Fruit fly (Drosophila melanogaster): Measurements from ENCODE around the gene CG3308.

Gene CG3308

DNA sequence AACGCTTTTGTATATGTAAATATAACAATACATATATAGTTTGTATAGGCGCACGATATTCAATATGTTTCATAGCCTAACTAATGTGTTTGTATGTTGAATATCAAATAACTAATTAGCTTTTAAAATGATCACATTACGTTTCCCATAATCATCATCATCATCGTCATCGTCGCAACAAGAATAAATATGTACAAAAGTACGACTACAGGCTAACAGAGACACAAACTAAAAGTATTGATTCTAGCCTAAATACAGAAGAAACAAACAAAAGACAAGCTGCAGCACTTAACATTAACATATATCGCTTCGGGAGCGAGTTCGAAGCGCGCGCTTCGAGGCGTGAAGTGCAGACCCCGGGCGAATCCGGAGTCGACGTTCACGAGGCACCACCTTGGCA lies 2.4 kb downstream of the CG3308 start (continued):
- TF ChIP-seq CG33213 (GFP tag; optimal IDR thresholded peaks at IDR 0.05) (no peak), B-H1 (GFP tag; IDR thresholded peaks at IDR 0.05) (no peak), Doc2 (GFP tag; IDR thresholded peaks at IDR 0.05) (no peak), ac (GFP tag; optimal IDR thresholded peaks at IDR 0.05) (no peak), cas (GFP tag; IDR thresholded peaks at IDR 0.05) (no peak), CG15601 (tag; optimal IDR thresholded peaks at IDR 0.05) (peak; percentile 49), CG12744 (GFP tag; optimal IDR thresholded peaks at IDR 0.05) (no peak), lilli (GFP tag; optimal IDR thresholded peaks at IDR 0.05) (no peak), Bdp1 (GFP tag; optimal IDR thresholded peaks at IDR 0.05) (no peak), Rfx (GFP tag; IDR thresholded peaks at IDR 0.05) (no peak), pfk (GFP tag; optimal IDR thresholded peaks at IDR 0.05) (no peak), CG4707 (GFP tag; optimal IDR thresholded peaks at IDR 0.05) (no peak), Ets97D (GFP tag; optimal IDR thresholded peaks at IDR 0.05) (no peak), CG17568 (GFP tag; optimal IDR thresholded peaks at IDR 0.05) (peak; percentile 66), CG16815 (GFP tag; optimal IDR thresholded peaks at IDR 0.05) (no peak), phol (tag; optimal IDR thresholded peaks at IDR 0.05) (no peak), chif (GFP tag; optimal IDR thresholded peaks at IDR 0.05) (no peak), Tbp (GFP tag; optimal IDR thresholded peaks at IDR 0.05) (no peak), Bteb2 (GFP tag; optimal IDR thresholded peaks at IDR 0.05) (no peak), crp (GFP tag; optimal IDR thresholded peaks at IDR 0.05) (no peak), Camta (GFP tag; optimal IDR thresholded peaks at IDR 0.05) (no peak), Jarid2 (GFP tag; optimal IDR thresholded peaks at IDR 0.05) (no peak), ci (GFP tag; IDR thresholded peaks at IDR 0.05) (0 out of 3 replicates have a peak, but pooled peaks have one; percentile 22), fu2 (GFP tag; optimal IDR thresholded peaks at IDR 0.05) (no peak), CG30020 (tag; optimal IDR thresholded peaks at IDR 0.05) (no peak), CG3847 (GFP tag; IDR thresholded peaks at IDR 0.05) (no peak), crol (GFP tag; IDR thresholded peaks at IDR 0.05) (no peak), nmo (GFP tag; optimal IDR thresholded peaks at IDR 0.05) (no peak), cato (GFP tag; optimal IDR thresholded peaks at IDR 0.05; ENCODE audit: borderline replicate concordance) (no peak), Nf-YB (GFP tag; optimal IDR thresholded peaks at IDR 0.05) (no peak), seq (GFP tag; IDR thresholded peaks at IDR 0.05) (no peak), Lhr (GFP tag; optimal IDR thresholded peaks at IDR 0.05) (no peak), bowl (GFP tag; IDR thresholded peaks at IDR 0.05) (no peak), CG10209 (GFP tag; optimal IDR thresholded peaks at IDR 0.05) (peak; percentile 18), nom (GFP tag; optimal IDR thresholded peaks at IDR 0.05) (no peak), CG4424 (GFP tag; optimal IDR thresholded peaks at IDR 0.05) (no peak), croc (GFP tag; conservative IDR thresholded peaks at IDR 0.05) (no peak), gce (GFP tag; IDR thresholded peaks at IDR 0.05) (no peak), CG31365 (tag; optimal IDR thresholded peaks at IDR 0.05) (no peak), zfh1 (GFP tag; IDR thresholded peaks at IDR 0.05) (no peak), corto (GFP tag; optimal IDR thresholded peaks at IDR 0.05) (no peak), vfl (GFP tag; optimal IDR thresholded peaks at IDR 0.05) (no peak), CG10366 (GFP tag; IDR thresholded peaks at IDR 0.05) (no peak), CG6854 (GFP tag; optimal IDR thresholded peaks at IDR 0.05) (no peak), NC2β (GFP tag; optimal IDR thresholded peaks at IDR 0.05) (no peak), B-H2 (GFP tag; optimal IDR thresholded peaks at IDR 0.05) (no peak), ATbp (GFP tag; optimal IDR thresholded peaks at IDR 0.05) (peak; percentile 75), Sin3A (optimal IDR thresholded peaks at IDR 0.05) (no peak), CG7372 (GFP tag; IDR thresholded peaks at IDR 0.05) (no peak), sim (GFP tag; IDR thresholded peaks at IDR 0.05) (no peak), toy (GFP tag; IDR thresholded peaks at IDR 0.05) (no peak), Kr (GFP tag; optimal IDR thresholded peaks at IDR 0.05) (no peak), Med (GFP tag) (peak; percentile 22)
